Worm (Caenorhabditis elegans) whole organism, early embryonic: Measurements from ENCODE around the gene F32D8.1.

Source experiments
- ceh-36 ChIP-seq: sonication (generic microtip); optimal IDR thresholded peaks from 2 replicates; lab custom pipeline; 2016; ENCODE audit warnings: missing genetic modification characterization, inconsistent platforms, missing compliant biosample characterization
- tbx-11 ChIP-seq: fragments of 200-800 bp; sonication (Bioruptor generic); IDR thresholded peaks from 2 replicates; pipeline ENCODE4 v1.3.6; 2022; ENCODE audit warnings: missing genetic modification characterization, missing compliant biosample characterization

DNA sequence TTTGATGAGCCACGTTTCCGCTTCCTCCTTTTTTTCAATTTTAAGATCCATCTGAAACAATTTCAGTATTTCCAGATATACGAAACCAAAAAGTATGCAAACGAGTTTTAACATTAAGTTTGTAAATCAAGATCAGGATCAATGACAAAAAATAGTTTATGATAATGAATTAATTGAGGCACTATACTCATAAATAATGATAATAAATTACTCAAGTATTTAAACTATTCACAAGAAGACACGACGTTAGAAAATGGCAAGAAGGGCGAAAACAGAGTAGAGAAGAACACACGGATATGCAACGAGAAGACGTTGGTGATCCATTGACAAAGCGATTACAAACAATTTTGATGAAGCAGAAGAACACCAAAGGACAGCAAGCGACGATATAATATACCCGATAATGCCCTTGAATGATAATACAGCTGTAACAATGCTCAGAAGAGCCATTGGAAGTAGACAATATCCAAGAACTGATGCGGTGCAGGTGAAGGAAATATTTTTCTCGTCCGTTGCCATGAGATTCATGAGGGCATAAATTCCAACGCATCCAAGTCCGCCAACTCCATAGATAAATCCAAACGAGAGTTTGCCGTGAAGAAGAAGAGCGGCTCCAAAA lies 13.0 kb downstream of the F32D8.1 start, which contains the start of gene F32D8.4:
- no peak for TF ChIP-seq ceh-36 (tag; lab: Kevin White, UChicago)
- TF ChIP-seq tbx-11 (GFP tag; lab: Robert Waterston, UW), result no peak
